Worm (Caenorhabditis elegans) whole organism, L1 larva: ENCODE measurements around the gene lite-1.

Source experiments
- egl-27 ChIP-seq, 2 experiments: fragments of 150-350 bp in 1 of 2; sonication (generic microtip); optimal IDR thresholded peaks; 3 replicates each; lab custom pipeline; 2017 to 2018; ENCODE audit warnings: missing biosample characterization in 2 of 2, missing genetic modification characterization in 2 of 2, missing genetic modification reagents in 2 of 2
- jun-1 ChIP-seq: fragments of 150-350 bp; optimal IDR thresholded peaks from 2 replicates; lab custom pipeline; 2014; ENCODE audit warnings: missing biosample characterization, missing genetic modification reagents, missing genetic modification characterization
- lin-35 ChIP-seq, 2 experiments: fragments of 150-350 bp; optimal IDR thresholded peaks; 2 replicates each; lab custom pipeline; 2014; ENCODE audit warnings: missing biosample characterization in 2 of 2, missing genetic modification characterization in 2 of 2, missing genetic modification reagents in 2 of 2
- pqm-1 ChIP-seq: sonication (generic microtip); optimal IDR thresholded peaks from 3 replicates; lab custom pipeline; 2017; ENCODE audit warnings: missing biosample characterization, missing genetic modification characterization
- unc-30 ChIP-seq: sonication (generic microtip); optimal IDR thresholded peaks from 2 replicates; lab custom pipeline; 2017; ENCODE audit warnings: missing biosample characterization, missing genetic modification characterization
- unc-86 ChIP-seq: sonication (generic microtip); optimal IDR thresholded peaks from 2 replicates; lab custom pipeline; 2016; ENCODE audit warnings: missing genetic modification characterization, missing compliant biosample characterization

ce11 chrX:6279625-6280024 is 49.1 kb upstream of the lite-1 start, which contains the start of gene col-166:
- no peak for TF ChIP-seq egl-27 (tag; optimal IDR thresholded peaks at IDR 0.05; lab: Kevin White, UChicago)
- TF ChIP-seq unc-86 (tag; lab: Kevin White, UChicago), result no peak
- TF ChIP-seq jun-1 (tag; lab: Kevin White, UChicago), result no peak
- no peak for TF ChIP-seq unc-30 (tag; lab: Kevin White, UChicago)
- no peak for TF ChIP-seq pqm-1 (tag; lab: Kevin White, UChicago)
- peak in 1 of 2 experiments; percentile 31 for TF ChIP-seq lin-35 (GFP tag; optimal IDR thresholded peaks at IDR 0.05; lab: Kevin White, UChicago)
